Fruit fly (Drosophila melanogaster) whole organism, pupa: ENCODE measurements around the gene Ir7b.

Experiments
- CG10348 ChIP-seq: fragments of 200-800 bp; sonication (Bioruptor generic); IDR thresholded peaks from 2 replicates; pipeline ENCODE4 v1.3.6; 2022; ENCODE audit warnings: missing biosample characterization, missing genetic modification characterization
- CG12605 ChIP-seq: fragments of 200-800 bp; sonication (Bioruptor generic); IDR thresholded peaks from 2 replicates; pipeline ENCODE4 v1.3.6; 2022; ENCODE audit warnings: missing biosample characterization, missing genetic modification characterization
- CG13204 ChIP-seq: fragments of 200-800 bp; sonication (Bioruptor generic); optimal IDR thresholded peaks from 2 replicates; lab custom pipeline; 2018; ENCODE audit warnings: missing biosample characterization, mild to moderate bottlenecking, missing genetic modification characterization, moderate library complexity
- CG14655 ChIP-seq: fragments of 200-800 bp; sonication (Bioruptor generic); optimal IDR thresholded peaks from 3 replicates; lab custom pipeline; 2017; ENCODE audit warnings: mild to moderate bottlenecking, missing biosample characterization, missing genetic modification reagents, missing genetic modification characterization
- CG15710 ChIP-seq: fragments of 200-800 bp; sonication (Bioruptor generic); optimal IDR thresholded peaks from 2 replicates; lab custom pipeline; 2018; ENCODE audit warnings: missing biosample characterization, mild to moderate bottlenecking, missing genetic modification characterization, moderate library complexity
- CG17806 ChIP-seq: fragments of 200-800 bp; sonication (Bioruptor generic); optimal IDR thresholded peaks from 2 replicates; lab custom pipeline; 2018; ENCODE audit warnings: missing biosample characterization, mild to moderate bottlenecking, missing genetic modification characterization, moderate library complexity
- CG32121 ChIP-seq: fragments of 200-800 bp; sonication (Bioruptor generic); IDR thresholded peaks from 2 replicates; pipeline ENCODE4 v1.3.6; 2022; ENCODE audit warnings: missing biosample characterization, missing genetic modification characterization
- CG34367 ChIP-seq: fragments of 200-800 bp; sonication (Bioruptor generic); optimal IDR thresholded peaks from 2 replicates; lab custom pipeline; 2018; ENCODE audit warnings: missing biosample characterization, mild to moderate bottlenecking, missing genetic modification characterization
- CG4496 ChIP-seq: fragments of 200-800 bp; sonication (Bioruptor generic); IDR thresholded peaks from 3 replicates; pipeline ENCODE4 v1.3.6; 2022; ENCODE audit warnings: missing biosample characterization, missing genetic modification characterization
- CG8159 ChIP-seq: fragments of 200-800 bp; sonication (Bioruptor generic); optimal IDR thresholded peaks from 3 replicates; lab custom pipeline; 2018; ENCODE audit warnings: missing biosample characterization, mild to moderate bottlenecking, missing genetic modification characterization, moderate library complexity
- CG8301 ChIP-seq: fragments of 200-800 bp; sonication (Bioruptor generic); optimal IDR thresholded peaks from 2 replicates; lab custom pipeline; 2018; ENCODE audit warnings: missing biosample characterization, mild to moderate bottlenecking, missing genetic modification characterization
- CG9948 ChIP-seq: fragments of 200-800 bp; sonication (Bioruptor generic); optimal IDR thresholded peaks from 2 replicates; lab custom pipeline; 2018; ENCODE audit warnings: missing biosample characterization, mild to moderate bottlenecking, missing genetic modification characterization, moderate library complexity
- D1 ChIP-seq: fragments of 200-800 bp; sonication (Bioruptor generic); optimal IDR thresholded peaks from 2 replicates; lab custom pipeline; 2018; ENCODE audit warnings: missing biosample characterization, mild to moderate bottlenecking, missing genetic modification characterization, moderate library complexity
- EcR ChIP-seq: fragments of 200-800 bp; sonication (Bioruptor generic); optimal IDR thresholded peaks from 3 replicates; lab custom pipeline; 2019; ENCODE audit warnings: missing biosample characterization, missing genetic modification characterization, mild to moderate bottlenecking, moderate library complexity, missing genetic modification reagents
- Ets98B ChIP-seq: fragments of 200-800 bp; sonication (Bioruptor generic); IDR thresholded peaks from 2 replicates; pipeline ENCODE4 v1.3.6; 2022; ENCODE audit warnings: missing biosample characterization, missing genetic modification characterization
- Pif1A ChIP-seq: fragments of 200-800 bp; sonication (Bioruptor generic); optimal IDR thresholded peaks from 3 replicates; lab custom pipeline; 2016; ENCODE audit warnings: missing biosample characterization, missing genetic modification characterization
- Pif1B ChIP-seq: fragments of 200-800 bp; sonication (Bioruptor generic); optimal IDR thresholded peaks from 3 replicates; lab custom pipeline; 2016; ENCODE audit warnings: missing biosample characterization, missing genetic modification characterization
- Snoo ChIP-seq: fragments of 200-800 bp; sonication (Bioruptor generic); optimal IDR thresholded peaks from 3 replicates; lab custom pipeline; 2017; ENCODE audit warnings: missing biosample characterization, mild to moderate bottlenecking, missing genetic modification characterization, inconsistent platforms
- fd96Ca ChIP-seq: fragments of 200-800 bp; sonication (Bioruptor generic); IDR thresholded peaks from 3 replicates; pipeline ENCODE4 v1.3.6; 2022; ENCODE audit warnings: missing biosample characterization, missing genetic modification characterization
- gl ChIP-seq: fragments of 200-800 bp; sonication (Bioruptor generic); optimal IDR thresholded peaks from 2 replicates; lab custom pipeline; 2018; ENCODE audit warnings: missing biosample characterization, mild to moderate bottlenecking, missing genetic modification characterization
- rn ChIP-seq: fragments of 200-800 bp; sonication (Bioruptor generic); IDR thresholded peaks from 2 replicates; pipeline ENCODE4 v1.3.6; 2022; ENCODE audit warnings: missing biosample characterization, missing genetic modification characterization

Ir7b gene

DNA sequence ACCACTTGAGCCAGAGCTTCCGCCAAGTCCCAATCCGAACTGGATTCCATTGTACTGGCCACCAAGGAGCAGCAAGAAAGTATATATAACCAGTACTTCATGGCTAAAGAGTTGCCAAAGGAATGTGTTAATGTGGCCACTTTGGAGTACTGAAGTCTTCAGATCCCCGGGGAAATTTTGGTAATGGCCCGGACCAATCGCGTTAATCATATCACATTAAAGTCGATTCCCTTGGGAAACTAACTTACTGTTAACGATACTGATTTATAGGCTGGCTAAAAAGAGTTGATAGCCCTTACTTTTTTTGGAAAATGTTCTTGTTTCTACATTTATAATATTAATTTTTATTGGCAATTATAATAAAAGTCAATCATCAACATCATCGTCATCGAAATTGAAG lies at the start of gene Ir7b:
Ir7b (minus strand) TSS at position 101 of the 400 bp plus-strand sequence.
- no peak for TF ChIP-seq gl (tag; lab: Kevin White, UChicago)
- no peak for TF ChIP-seq CG8159 (tag; lab: Kevin White, UChicago)
- TF ChIP-seq CG17806 (tag; lab: Kevin White, UChicago) = no peak
- TF ChIP-seq Ets98B (GFP tag; lab: Robert Waterston, UW) = no peak
- no peak for TF ChIP-seq CG4496 (GFP tag; lab: Robert Waterston, UW)

DNA sequence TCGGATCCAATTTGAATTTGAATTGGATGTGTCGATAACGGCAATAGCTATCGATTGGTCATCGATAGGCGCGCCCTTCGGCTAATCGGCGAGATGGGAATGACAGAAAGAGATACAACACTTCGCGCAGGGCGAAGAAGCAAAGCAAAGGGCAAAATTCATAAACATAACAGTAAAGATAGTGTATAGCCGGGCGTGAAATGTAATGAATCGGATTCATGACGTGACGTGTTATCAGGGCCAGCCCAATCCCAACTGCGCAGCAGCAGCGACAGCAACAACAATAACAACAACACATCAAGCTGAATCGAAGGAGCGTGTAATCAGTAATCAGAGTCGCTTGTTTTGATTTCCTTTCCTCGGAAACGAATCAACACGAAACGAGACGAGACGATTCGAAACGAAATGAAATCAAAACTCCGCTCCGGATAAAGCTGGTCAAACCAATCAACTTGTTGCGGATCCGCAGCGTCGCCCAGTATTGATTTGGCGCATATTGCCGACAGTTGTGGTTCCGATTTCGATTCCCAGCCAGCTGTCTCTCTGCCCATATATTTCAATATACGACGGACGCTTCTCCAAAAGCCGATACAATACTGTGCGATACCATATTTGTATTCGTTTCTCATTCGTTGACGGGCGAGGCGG lies 45.3 kb upstream of the Ir7b start, which contains the start of gene snz:
snz (plus strand) TSS at position 107 of the 648 bp plus-strand sequence.
- TF ChIP-seq EcR (GFP tag; lab: Kevin White, UChicago) (peak; percentile 4), Ets98B (GFP tag; lab: Robert Waterston, UW) (no peak; the same call in 1 of the 2 replicates), CG12605 (no peak)
- TF ChIP-seq, all 21 proteins: peak for 1

DNA sequence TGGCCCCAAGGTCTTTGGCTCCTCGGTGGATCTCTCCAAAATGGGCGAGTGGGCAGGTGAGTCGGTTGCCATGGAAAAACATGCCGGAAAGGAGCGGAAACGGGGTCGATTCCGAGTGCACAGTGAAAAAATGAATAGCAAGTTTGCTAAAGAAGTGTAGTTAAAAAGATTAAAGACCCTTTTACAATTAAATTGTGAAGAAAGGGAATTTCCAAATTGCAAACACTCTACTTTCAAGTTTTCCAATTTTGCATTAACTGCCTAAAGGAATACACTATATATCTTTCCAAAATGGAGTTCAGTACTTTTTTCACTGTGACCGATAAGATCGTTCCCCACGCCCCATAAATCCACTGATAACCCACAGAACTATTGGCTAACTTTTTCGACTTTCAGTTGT lies 42.7 kb upstream of the Ir7b start:
- no peak for TF ChIP-seq CG17806 (tag; lab: Kevin White, UChicago)
- 0 out of 3 replicates have a peak, but pooled peaks have one; percentile 23 for TF ChIP-seq CG4496 (GFP tag; lab: Robert Waterston, UW)

DNA sequence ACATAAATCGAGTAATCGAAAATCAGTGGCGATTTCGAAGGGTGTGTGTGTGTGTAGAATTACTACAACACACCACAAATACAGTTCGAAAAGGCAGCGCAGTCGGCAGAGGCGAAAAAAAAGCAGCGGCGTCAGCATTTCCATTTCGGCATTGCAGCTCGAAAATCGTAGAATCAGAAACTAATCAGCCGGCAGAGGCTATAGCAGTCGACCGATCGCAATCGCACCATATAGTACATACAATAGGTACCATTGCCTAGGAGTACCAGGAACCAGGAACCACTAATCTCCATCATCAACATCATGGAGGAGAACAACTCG lies 42.3 kb upstream of the Ir7b start:
- TF ChIP-seq fd96Ca (no peak), EcR (GFP tag; lab: Kevin White, UChicago) (no peak), CG4496 (GFP tag; lab: Robert Waterston, UW) (no peak)

DNA sequence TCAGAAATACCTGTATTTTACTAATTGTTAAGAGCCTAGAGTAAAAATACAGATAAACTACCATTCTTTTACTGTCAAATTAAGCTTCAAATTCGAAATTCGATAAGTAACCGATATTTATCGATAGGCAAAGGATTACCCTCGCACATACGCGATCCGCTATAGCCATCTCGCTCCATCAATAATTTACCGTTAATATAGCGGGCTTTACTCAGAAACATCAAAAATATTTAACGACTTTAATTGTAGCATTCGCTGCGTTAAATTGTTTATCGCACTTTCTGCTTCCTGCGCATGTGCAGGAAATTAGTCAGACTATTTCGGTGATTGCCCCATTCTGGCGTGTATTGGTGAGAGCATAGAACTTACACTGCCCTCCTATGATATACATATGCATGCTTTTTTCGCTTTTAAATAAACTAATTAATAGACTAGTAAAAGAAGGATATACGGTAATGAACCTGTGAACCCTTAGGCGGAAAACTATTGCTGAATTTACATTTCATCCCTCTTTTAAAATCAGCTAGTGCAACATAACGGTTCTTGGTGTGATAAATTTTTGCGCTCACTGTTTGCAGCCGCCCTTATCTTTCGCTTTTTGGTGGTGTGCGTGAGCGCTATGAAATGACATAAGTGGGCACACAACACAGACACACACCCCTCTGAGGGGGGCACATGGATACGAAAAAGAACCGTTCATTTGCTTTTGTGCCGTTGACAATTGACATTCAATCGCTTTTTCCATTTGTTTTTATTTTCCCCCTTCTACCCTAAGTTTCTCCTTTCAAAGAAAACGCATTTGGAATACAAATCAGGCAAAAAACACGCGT lies 41.7 kb upstream of the Ir7b start, which contains the start of the genes dpr14 and spidey:
dpr14 (minus strand) TSS at position 48 of the 830 bp plus-strand sequence.
spidey (plus strand) TSS at position 693 of the 830 bp plus-strand sequence.
- TF ChIP-seq CG8301 (tag; lab: Kevin White, UChicago) = peak; percentile 79
- TF ChIP-seq CG9948 (tag; lab: Kevin White, UChicago) = peak; percentile 70
- TF ChIP-seq CG17806 (tag; lab: Kevin White, UChicago) = peak; percentile 74
- peak; percentile 59 for TF ChIP-seq gl (tag; lab: Kevin White, UChicago)
- peak; percentile 85 for TF ChIP-seq CG14655
- TF ChIP-seq Ets98B (GFP tag; lab: Robert Waterston, UW) = peak; percentile 85
- TF ChIP-seq D1 = no peak
- peak; percentile 90 for TF ChIP-seq fd96Ca
- TF ChIP-seq rn = no peak
- TF ChIP-seq CG10348 = 0 out of 2 replicates have a peak, but pooled peaks have one; percentile 31
- TF ChIP-seq EcR (GFP tag; lab: Kevin White, UChicago) = peak; percentile 76
- peak; percentile 56 for TF ChIP-seq Snoo (tag; lab: Kevin White, UChicago)
- TF ChIP-seq CG32121 (GFP tag; lab: Robert Waterston, UW) = peak; percentile 89
- TF ChIP-seq CG12605 = peak; percentile 66
- TF ChIP-seq CG4496 (GFP tag; lab: Robert Waterston, UW) = peak; percentile 91
- peak; percentile 83 for TF ChIP-seq CG8159 (tag; lab: Kevin White, UChicago)
- TF ChIP-seq CG15710 (tag; lab: Kevin White, UChicago) = peak; percentile 79
- no peak for TF ChIP-seq CG13204 (GFP tag; lab: Kevin White, UChicago)
- TF ChIP-seq Pif1B = peak; percentile 72
- TF ChIP-seq CG34367 (tag; lab: Kevin White, UChicago) = peak; percentile 75
- no peak for TF ChIP-seq Pif1A

DNA sequence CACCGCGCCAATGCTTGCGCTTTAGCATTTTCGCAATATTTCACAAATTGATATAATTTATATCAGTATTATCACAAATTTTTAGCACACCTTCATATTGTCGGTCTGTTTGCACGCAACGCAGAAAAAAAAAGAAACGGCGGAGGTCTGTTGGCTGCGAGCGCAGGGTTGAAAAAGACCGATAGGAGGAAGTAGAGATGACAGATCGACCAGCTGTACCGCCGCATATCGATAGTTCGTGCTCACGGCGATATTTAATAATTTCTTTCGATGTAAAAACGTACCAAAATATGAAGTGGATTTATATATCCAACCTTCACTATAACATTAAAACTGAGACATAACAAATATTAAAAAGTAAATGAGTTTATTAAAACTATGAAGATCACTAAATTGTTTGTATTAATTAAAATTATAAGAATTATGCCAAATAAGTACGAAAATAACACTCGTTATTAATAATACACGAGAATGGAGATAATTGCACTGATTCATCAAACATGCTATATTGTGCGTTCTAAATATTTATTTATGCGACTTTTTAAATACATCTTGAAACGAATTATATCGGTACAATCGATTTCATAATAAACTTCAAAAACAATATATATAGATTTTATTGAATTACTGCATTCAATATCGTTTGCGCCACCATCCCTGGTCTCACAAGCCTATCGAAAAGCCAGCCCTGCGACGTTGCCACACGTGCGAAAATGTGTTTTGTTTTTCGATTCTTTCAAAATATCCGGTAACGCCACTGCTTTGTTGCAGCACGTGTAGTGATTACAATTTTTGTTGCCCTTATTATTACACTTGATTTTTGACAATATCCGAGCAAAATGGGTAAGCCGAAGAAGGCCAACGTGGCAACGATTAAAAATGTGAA lies 34.6 kb upstream of the Ir7b start, which contains the start of the genes RpS6 and bys:
RpS6 (minus strand) TSS at position 179 of the 886 bp plus-strand sequence.
bys (plus strand) TSS at position 728 of the 886 bp plus-strand sequence.
- TF ChIP-seq Pif1A (peak; percentile 61), fd96Ca (peak; percentile 58; the same call in 1 of the 3 replicates), Ets98B (GFP tag; lab: Robert Waterston, UW) (peak; percentile 38), CG4496 (GFP tag; lab: Robert Waterston, UW) (peak; percentile 66), CG8301 (tag; lab: Kevin White, UChicago) (no peak), CG8159 (tag; lab: Kevin White, UChicago) (peak; percentile 16), gl (tag; lab: Kevin White, UChicago) (no peak), D1 (no peak), CG12605 (peak; percentile 44; the same call in 1 of the 2 replicates), CG10348 (no peak), Snoo (tag; lab: Kevin White, UChicago) (peak; percentile 60), CG15710 (tag; lab: Kevin White, UChicago) (peak; percentile 16), Pif1B (no peak), EcR (GFP tag; lab: Kevin White, UChicago) (no peak), CG9948 (tag; lab: Kevin White, UChicago) (peak; percentile 28), CG14655 (no peak), CG13204 (GFP tag; lab: Kevin White, UChicago) (no peak), CG34367 (tag; lab: Kevin White, UChicago) (peak; percentile 24), rn (no peak), CG32121 (GFP tag; lab: Robert Waterston, UW) (no peak), CG17806 (tag; lab: Kevin White, UChicago) (no peak)
